Worm (Caenorhabditis elegans): ENCODE results near the gene R10E12.2.

DNA sequence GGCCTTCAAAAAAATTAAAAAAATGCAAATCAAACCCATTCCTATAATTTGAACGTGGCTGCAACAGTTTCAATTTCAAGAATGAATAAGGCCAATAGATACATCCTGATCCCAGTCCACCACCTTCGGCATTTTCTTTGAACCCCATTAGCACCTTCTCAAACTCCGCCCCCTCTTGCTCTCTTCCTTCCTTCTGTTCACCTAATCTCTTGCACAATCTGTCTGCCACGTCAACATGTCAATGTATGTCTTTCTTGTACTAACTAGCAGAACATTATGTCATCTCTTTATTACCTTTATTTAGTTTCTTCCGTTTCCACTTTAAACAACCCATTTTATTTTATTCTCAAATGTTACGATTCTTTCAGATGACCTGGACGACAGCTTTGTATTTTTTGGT, 19.9 kb upstream of the R10E12.2 start, which contains the start of gene C05B5.4:
- TF ChIP-seq efl-1 (GFP tag; optimal IDR thresholded peaks at IDR 0.05), result no peak
- no peak for TF ChIP-seq ceh-40 (GFP tag; IDR thresholded peaks at IDR 0.05)
- TF ChIP-seq snpc-4 (GFP tag; optimal IDR thresholded peaks at IDR 0.05), result no peak
- TF ChIP-seq snpc-4 (tag; optimal IDR thresholded peaks at IDR 0.05), result no peak
- no peak for TF ChIP-seq nhr-179 (tag; optimal IDR thresholded peaks at IDR 0.05)
- TF ChIP-seq athp-1 (tag; optimal IDR thresholded peaks at IDR 0.05), result no peak
- no peak for TF ChIP-seq F10E7.11 (tag; optimal IDR thresholded peaks at IDR 0.05)

Measured in whole organism, young adult.